Worm (Caenorhabditis elegans) whole organism, late embryonic: ENCODE measurements around the gene ech-3.

ENCODE experiments used
- C08G9.2 ChIP-seq: sonication (generic microtip); optimal IDR thresholded peaks from 2 replicates; lab custom pipeline; 2016; ENCODE audit warnings: mild to moderate bottlenecking, missing genetic modification characterization, moderate library complexity, missing compliant biosample characterization
- C38D4.7 ChIP-seq: fragments of 200-800 bp; sonication (Bioruptor generic); optimal IDR thresholded peaks from 2 replicates; lab custom pipeline; 2018; ENCODE audit warnings: mild to moderate bottlenecking, missing genetic modification characterization, moderate library complexity, missing compliant biosample characterization
- ceh-18 ChIP-seq: sonication (generic microtip); optimal IDR thresholded peaks from 2 replicates; lab custom pipeline; 2016; ENCODE audit warnings: missing genetic modification characterization, missing compliant biosample characterization
- ceh-2 ChIP-seq: sonication (generic microtip); optimal IDR thresholded peaks from 2 replicates; lab custom pipeline; 2016; ENCODE audit warnings: missing genotype, missing genetic modification characterization, missing compliant biosample characterization
- ceh-30 ChIP-seq: fragments of 150-350 bp; optimal IDR thresholded peaks from 2 replicates; lab custom pipeline; 2014; ENCODE audit warnings: missing biosample characterization, missing genetic modification characterization
- ceh-9 ChIP-seq: sonication (generic microtip); optimal IDR thresholded peaks from 2 replicates; lab custom pipeline; 2016; ENCODE audit warnings: mild to moderate bottlenecking, missing genetic modification characterization, inconsistent platforms, missing compliant biosample characterization
- che-1 ChIP-seq: sonication (generic microtip); optimal IDR thresholded peaks from 2 replicates; lab custom pipeline; 2016; ENCODE audit warnings: mild to moderate bottlenecking, missing genetic modification characterization, missing compliant biosample characterization
- dmd-4 ChIP-seq: sonication (generic microtip); optimal IDR thresholded peaks from 2 replicates; lab custom pipeline; 2016; ENCODE audit warnings: borderline replicate concordance, missing genetic modification characterization, missing compliant biosample characterization
- mec-3 ChIP-seq: sonication (generic microtip); optimal IDR thresholded peaks from 2 replicates; lab custom pipeline; 2016; ENCODE audit warnings: borderline replicate concordance, missing genetic modification characterization, missing compliant biosample characterization
- nfya-1 ChIP-seq: sonication (generic microtip); optimal IDR thresholded peaks from 2 replicates; lab custom pipeline; 2017; ENCODE audit warnings: missing genetic modification characterization, mild to moderate bottlenecking, missing compliant biosample characterization, antibody characterized with exemption, moderate library complexity
- nhr-232 ChIP-seq: sonication (generic microtip); optimal IDR thresholded peaks from 2 replicates; lab custom pipeline; 2016; ENCODE audit warnings: missing genetic modification characterization, missing compliant biosample characterization
- pqm-1 ChIP-seq: sonication (generic microtip); optimal IDR thresholded peaks from 2 replicates; lab custom pipeline; 2016; ENCODE audit warnings: missing genetic modification characterization, missing compliant biosample characterization
- pros-1 ChIP-seq: fragments of 150-350 bp; optimal IDR thresholded peaks from 2 replicates; lab custom pipeline; 2014; ENCODE audit warnings: missing biosample characterization, missing genetic modification reagents, missing genetic modification characterization
- rnt-1 ChIP-seq: sonication (generic microtip); optimal IDR thresholded peaks from 2 replicates; lab custom pipeline; 2016; ENCODE audit warnings: missing genetic modification characterization, missing compliant biosample characterization
- syd-9 ChIP-seq: sonication (generic microtip); optimal IDR thresholded peaks from 2 replicates; lab custom pipeline; 2016; ENCODE audit warnings: mild to moderate bottlenecking, missing genetic modification characterization, moderate library complexity, missing compliant biosample characterization
- tbx-2 ChIP-seq: sonication (generic microtip); optimal IDR thresholded peaks from 2 replicates; lab custom pipeline; 2016; ENCODE audit warnings: missing genetic modification characterization, missing compliant biosample characterization
- unc-55 ChIP-seq: sonication (generic microtip); optimal IDR thresholded peaks from 2 replicates; lab custom pipeline; 2017; ENCODE audit warnings: missing biosample characterization, missing genetic modification reagents, missing genetic modification characterization

The ech-3 gene

ce11 chrV:8067800-8068199 is 45.8 kb downstream of the ech-3 start, which contains the start of gene str-140:
Gene str-140, minus strand, starts transcription at chrV:8067900.
- TF ChIP-seq pros-1 (no peak), che-1 (no peak), ceh-2 (tag; lab: Kevin White, UChicago) (no peak), pqm-1 (tag; lab: Kevin White, UChicago) (no peak), syd-9 (no peak), nfya-1 (tag; lab: Kevin White, UChicago) (no peak), rnt-1 (tag; lab: Kevin White, UChicago) (no peak), ceh-18 (tag; lab: Kevin White, UChicago) (no peak), nhr-232 (tag; lab: Kevin White, UChicago) (no peak), C08G9.2 (no peak)

- TF ChIP-seq unc-55: no peak
Observed at ce11 chrV:8069637-8070036, 47.6 kb downstream of the ech-3 start, which contains the start of gene str-143. Gene str-143, minus strand, starts transcription at chrV:8069737.

- TF ChIP-seq pros-1: no peak
- no peak for TF ChIP-seq mec-3 (tag; lab: Kevin White, UChicago)
- no peak for TF ChIP-seq tbx-2 (tag; lab: Kevin White, UChicago)
- TF ChIP-seq che-1: no peak
- no peak for TF ChIP-seq ceh-9 (tag; lab: Kevin White, UChicago)
- TF ChIP-seq ceh-30 (tag; lab: Kevin White, UChicago): no peak
- TF ChIP-seq unc-55: no peak
- no peak for TF ChIP-seq C38D4.7
- no peak for TF ChIP-seq dmd-4 (tag; lab: Kevin White, UChicago)
- TF ChIP-seq C08G9.2: no peak
- TF ChIP-seq, all 69 proteins: peak for 0
Observed at ce11 chrV:8072047-8072446, 50.0 kb downstream of the ech-3 start, which contains the start of gene str-144. Gene str-144, minus strand, starts transcription at chrV:8072147.
